Fruit fly (Drosophila melanogaster) whole organism: ENCODE data around the gene NHP2.

Experiments used
- CG8478 ChIP-seq: fragments of >200 bp; optimal IDR thresholded peaks from 2 replicates; lab custom pipeline; 2018; ENCODE audit warnings: inconsistent platforms
- pan ChIP-seq: fragments of >200 bp; optimal IDR thresholded peaks from 2 replicates; lab custom pipeline; 2017
- psq ChIP-seq: fragments of >200 bp; optimal IDR thresholded peaks from 2 replicates; lab custom pipeline; 2017

DNA sequence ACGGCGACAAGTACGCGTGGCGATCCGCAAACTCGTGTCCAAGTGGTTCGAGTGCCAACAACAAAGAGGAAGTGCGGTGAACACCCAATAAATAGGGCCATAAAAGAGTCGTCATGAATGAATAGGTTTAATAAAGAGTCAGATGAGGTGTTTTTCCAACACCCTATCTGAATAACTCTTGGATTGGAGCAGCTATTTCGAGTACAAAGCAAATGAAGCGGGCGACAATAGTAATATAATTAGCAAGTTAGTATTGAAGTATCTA lies 18.7 kb downstream of the NHP2 start:
- no peak for TF ChIP-seq pan
- no peak for TF ChIP-seq psq (lab: Kevin White, UChicago)
- no peak for TF ChIP-seq CG8478
